Worm (Caenorhabditis elegans): Measurements from ENCODE around the gene E02C12.10.

DNA sequence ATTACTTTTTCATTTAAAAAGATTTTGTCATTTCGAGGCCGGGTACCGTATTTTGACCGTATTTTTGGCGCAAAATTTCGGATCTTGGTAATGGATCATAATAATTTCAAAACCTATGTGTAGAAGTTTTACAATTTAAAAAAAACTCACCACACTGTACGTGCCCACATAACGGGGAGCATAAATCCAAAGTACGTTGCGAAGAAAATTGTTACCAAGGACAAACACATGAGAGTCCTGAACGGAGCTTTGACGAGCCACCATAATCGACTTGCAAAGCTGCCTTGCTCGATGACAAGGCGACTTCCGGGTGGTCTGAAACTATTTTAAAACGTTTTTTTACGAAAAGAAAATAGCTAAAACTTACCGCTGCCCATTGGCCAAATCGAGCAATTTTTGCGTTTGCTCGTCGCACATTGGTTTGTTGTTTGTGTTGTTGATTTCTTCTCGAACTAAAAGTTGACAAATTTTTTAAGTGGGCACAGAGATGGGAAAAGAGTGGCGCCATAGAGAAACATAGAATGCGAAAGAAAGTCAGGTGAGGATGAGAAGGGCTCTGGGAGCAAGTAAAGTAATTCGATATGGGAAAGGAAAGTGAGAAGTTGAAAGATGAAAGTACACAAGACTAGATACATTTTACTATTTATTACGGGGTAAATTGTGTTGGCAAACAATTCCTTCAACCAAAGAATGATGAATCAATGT is 45.4 kb downstream of the E02C12.10 start:
- TF ChIP-seq ceh-19 (GFP tag; optimal IDR thresholded peaks at IDR 0.05): no peak
- no peak for TF ChIP-seq ceh-18 (tag; optimal IDR thresholded peaks at IDR 0.05)
- no peak for TF ChIP-seq fkh-10 (GFP tag; optimal IDR thresholded peaks at IDR 0.05)
- no peak for TF ChIP-seq pqm-1 (tag; optimal IDR thresholded peaks at IDR 0.05)
- no peak for TF ChIP-seq ceh-31 (tag; optimal IDR thresholded peaks at IDR 0.05)
- TF ChIP-seq elt-2 (tag; optimal IDR thresholded peaks at IDR 0.05): no peak
- TF ChIP-seq ama-1 (optimal IDR thresholded peaks at IDR 0.05): no peak
- TF ChIP-seq lin-11 (tag; optimal IDR thresholded peaks at IDR 0.05): no peak
- TF ChIP-seq nhr-11 (tag; optimal IDR thresholded peaks at IDR 0.05): no peak
- no peak for TF ChIP-seq sdc-2 (tag; optimal IDR thresholded peaks at IDR 0.05)
- no peak for TF ChIP-seq dve-1 (tag; optimal IDR thresholded peaks at IDR 0.05)
